Worm (Caenorhabditis elegans): ENCODE data around the gene W08F4.1.

- no peak for TF ChIP-seq ztf-23 (GFP tag; IDR thresholded peaks at IDR 0.05)
- TF ChIP-seq ref-1 (GFP tag; conservative IDR thresholded peaks at IDR 0.05) = no peak
These were observed 34.6 kb downstream of the W08F4.1 start for ce11 chrII:627913-628312.

Data from whole organism, midembryonic.